Fruit fly (Drosophila melanogaster) whole organism: ENCODE results near the gene CG1637.

Experiments
- Dll ChIP-seq: fragments of >200 bp; optimal IDR thresholded peaks from 2 replicates; lab custom pipeline; 2017
- EcR ChIP-seq, 2 experiments: fragments of >200 bp; optimal IDR thresholded peaks; 2 replicates each; lab custom pipeline; 2017; ENCODE audit warnings: missing biosample characterization in 2 of 2, missing genetic modification characterization in 2 of 2, missing genetic modification reagents in 2 of 2
- pan ChIP-seq: fragments of >200 bp; optimal IDR thresholded peaks from 2 replicates; lab custom pipeline; 2017
- psq ChIP-seq: fragments of >200 bp; optimal IDR thresholded peaks from 2 replicates; lab custom pipeline; 2017
- usp ChIP-seq: fragments of >200 bp; optimal IDR thresholded peaks from 2 replicates; lab custom pipeline; 2017; ENCODE audit warnings: missing biosample characterization, missing genetic modification characterization, mixed read lengths

DNA sequence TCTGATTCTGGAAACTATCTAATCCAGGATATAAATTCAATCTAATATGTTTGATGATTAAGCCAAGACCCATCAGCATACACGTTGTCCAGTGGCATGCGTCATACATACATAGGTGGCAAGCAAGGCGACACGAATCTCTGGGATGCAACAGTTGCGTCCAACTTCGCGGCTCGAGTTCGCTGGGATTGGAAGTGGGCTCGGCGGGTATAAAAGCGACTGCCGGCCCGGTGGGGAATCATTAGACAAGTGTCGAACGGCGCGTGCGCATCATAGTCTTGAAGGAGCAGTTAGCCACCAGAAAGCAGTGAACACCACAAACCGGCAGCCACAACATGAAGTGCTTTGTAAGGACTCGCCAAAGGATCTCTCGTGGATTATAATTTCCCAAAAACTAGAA, 8.6 kb downstream of the CG1637 start, which contains the start of gene CG2157:
- TF ChIP-seq EcR (GFP tag; optimal IDR thresholded peaks at IDR 0.05; lab: Kevin White, UChicago) = no peak
- TF ChIP-seq usp (GFP tag; lab: Kevin White, UChicago) = no peak
- no peak for TF ChIP-seq Dll (lab: Kevin White, UChicago)
- TF ChIP-seq pan (lab: Kevin White, UChicago) = no peak
- TF ChIP-seq psq (lab: Kevin White, UChicago) = no peak
